Fruit fly (Drosophila melanogaster) whole organism, embryonic: Measurements from ENCODE around the gene mRpS18C.

Experiments used
- Atf6 ChIP-seq: fragments of 200-800 bp; sonication (Bioruptor generic); IDR thresholded peaks from 2 replicates; pipeline ENCODE4 v1.3.6; 2022; ENCODE audit warnings: missing biosample characterization, missing genetic modification characterization
- BEAF-32 ChIP-seq: fragments of 200-800 bp; sonication (Bioruptor generic); optimal IDR thresholded peaks from 3 replicates; lab custom pipeline; 2017; ENCODE audit warnings: missing biosample characterization, missing genetic modification characterization, mild to moderate bottlenecking, moderate library complexity, missing genetic modification reagents
- Blimp-1 ChIP-seq: fragments of 200-800 bp; sonication (Bioruptor generic); optimal IDR thresholded peaks from 3 replicates; lab custom pipeline; 2018; ENCODE audit warnings: missing biosample characterization, missing genetic modification characterization, mild to moderate bottlenecking, moderate library complexity, missing genetic modification reagents
- BtbVII ChIP-seq: fragments of 200-800 bp; sonication (Bioruptor generic); optimal IDR thresholded peaks from 3 replicates; lab custom pipeline; 2017; ENCODE audit warnings: missing biosample characterization, mild to moderate bottlenecking, missing genetic modification characterization
- CG10431 ChIP-seq: fragments of 200-800 bp; sonication (Bioruptor generic); optimal IDR thresholded peaks from 3 replicates; lab custom pipeline; 2018; ENCODE audit warnings: missing biosample characterization, mild to moderate bottlenecking, missing genetic modification characterization
- CG10979 ChIP-seq: fragments of 200-800 bp; sonication (Bioruptor generic); optimal IDR thresholded peaks from 2 replicates; lab custom pipeline; 2018; ENCODE audit warnings: missing biosample characterization, mild to moderate bottlenecking, missing genetic modification characterization, moderate library complexity
- CG11085 ChIP-seq: fragments of 200-800 bp; sonication (Bioruptor generic); IDR thresholded peaks from 2 replicates; pipeline ENCODE4 v1.3.6; 2022; ENCODE audit warnings: missing biosample characterization, missing genetic modification characterization
- CG12071 ChIP-seq: fragments of 200-800 bp; sonication (Bioruptor generic); optimal IDR thresholded peaks from 3 replicates; lab custom pipeline; 2018; ENCODE audit warnings: missing biosample characterization, mild to moderate bottlenecking, missing genetic modification characterization
- CG12659 ChIP-seq: fragments of 200-800 bp; sonication (Bioruptor generic); optimal IDR thresholded peaks from 3 replicates; lab custom pipeline; 2017; ENCODE audit warnings: mild to moderate bottlenecking, missing biosample characterization, missing genetic modification reagents, missing genetic modification characterization
- CG12744 ChIP-seq: fragments of 200-800 bp; sonication (Bioruptor generic); optimal IDR thresholded peaks from 2 replicates; lab custom pipeline; 2016; ENCODE audit warnings: missing biosample characterization, missing genetic modification characterization
- CG14710 ChIP-seq: fragments of 200-800 bp; sonication (Bioruptor generic); optimal IDR thresholded peaks from 3 replicates; lab custom pipeline; 2019; ENCODE audit warnings: missing biosample characterization, mild to moderate bottlenecking, missing genetic modification characterization, moderate library complexity
- CG17802 ChIP-seq: fragments of 200-800 bp; sonication (Bioruptor generic); optimal IDR thresholded peaks from 2 replicates; lab custom pipeline; 2018; ENCODE audit warnings: missing biosample characterization, mild to moderate bottlenecking, missing genetic modification characterization, moderate library complexity
- CG2116 ChIP-seq: fragments of 200-800 bp; sonication (Bioruptor generic); optimal IDR thresholded peaks from 3 replicates; lab custom pipeline; 2018; ENCODE audit warnings: missing biosample characterization, mild to moderate bottlenecking, missing genetic modification characterization
- CG2889 ChIP-seq: fragments of 200-800 bp; sonication (Bioruptor generic); IDR thresholded peaks from 3 replicates; pipeline ENCODE4 v1.3.6; 2022; ENCODE audit warnings: missing biosample characterization, missing genetic modification characterization
- CG30431 ChIP-seq: fragments of 200-800 bp; sonication (Bioruptor generic); optimal IDR thresholded peaks from 2 replicates; lab custom pipeline; 2017; ENCODE audit warnings: missing biosample characterization, missing genetic modification characterization
- CG3847 ChIP-seq: fragments of 200-800 bp; sonication (Bioruptor generic); IDR thresholded peaks from 2 replicates; pipeline ENCODE4 v1.3.6; 2022; ENCODE audit warnings: missing biosample characterization, missing genetic modification characterization
- CG6654 ChIP-seq: fragments of 200-800 bp; sonication (Bioruptor generic); optimal IDR thresholded peaks from 2 replicates; lab custom pipeline; 2017; ENCODE audit warnings: missing biosample characterization, mild to moderate bottlenecking, missing genetic modification characterization
- CG6689 ChIP-seq: fragments of 200-800 bp; sonication (Bioruptor generic); IDR thresholded peaks from 2 replicates; pipeline ENCODE4 v1.3.6; 2022; ENCODE audit warnings: missing biosample characterization, missing genetic modification characterization
- CG7271 ChIP-seq: fragments of 200-800 bp; sonication (Bioruptor generic); optimal IDR thresholded peaks from 2 replicates; lab custom pipeline; 2018; ENCODE audit warnings: missing biosample characterization, mild to moderate bottlenecking, missing genetic modification characterization, moderate library complexity
- CG7357 ChIP-seq: fragments of 200-800 bp; sonication (Bioruptor generic); IDR thresholded peaks from 3 replicates; pipeline ENCODE4 v1.3.6; 2022; ENCODE audit warnings: missing biosample characterization, missing genetic modification characterization
- CG8944 ChIP-seq: fragments of 200-800 bp; sonication (Bioruptor generic); optimal IDR thresholded peaks from 3 replicates; lab custom pipeline; 2016; ENCODE audit warnings: missing biosample characterization, missing genetic modification characterization
- Doc2 ChIP-seq: fragments of 200-800 bp; sonication (Bioruptor generic); IDR thresholded peaks from 2 replicates; pipeline ENCODE4 v1.3.6; 2022; ENCODE audit warnings: missing biosample characterization, missing genetic modification characterization
- Hey ChIP-seq: fragments of 200-800 bp; sonication (Bioruptor generic); optimal IDR thresholded peaks from 3 replicates; lab custom pipeline; 2018; ENCODE audit warnings: missing biosample characterization, mild to moderate bottlenecking, missing genetic modification characterization
- Opbp ChIP-seq: fragments of 200-800 bp; sonication (Bioruptor generic); IDR thresholded peaks from 3 replicates; pipeline ENCODE4 v1.3.6; 2022; ENCODE audit warnings: missing biosample characterization, missing genetic modification characterization; ENCODE audit not compliant: partially characterized antibody
- Rfx ChIP-seq: fragments of 200-800 bp; sonication (Bioruptor generic); IDR thresholded peaks from 2 replicates; pipeline ENCODE4 v1.3.6; 2022; ENCODE audit warnings: missing biosample characterization, missing genetic modification characterization
- ac ChIP-seq: fragments of 200-800 bp; sonication (Bioruptor generic); optimal IDR thresholded peaks from 3 replicates; lab custom pipeline; 2017; ENCODE audit warnings: missing biosample characterization, mild to moderate bottlenecking, missing genetic modification characterization
- ase ChIP-seq: fragments of 200-800 bp; sonication (Bioruptor generic); IDR thresholded peaks from 3 replicates; pipeline ENCODE4 v1.3.6; 2022; ENCODE audit warnings: missing biosample characterization, missing genetic modification characterization
- az2 ChIP-seq: fragments of 200-800 bp; sonication (Bioruptor generic); optimal IDR thresholded peaks from 3 replicates; lab custom pipeline; 2016; ENCODE audit warnings: missing biosample characterization, missing genetic modification characterization
- cg ChIP-seq: fragments of 200-800 bp; sonication (Bioruptor generic); optimal IDR thresholded peaks from 3 replicates; lab custom pipeline; 2019; ENCODE audit warnings: missing biosample characterization, mild to moderate bottlenecking, missing genetic modification characterization, moderate library complexity
- danr ChIP-seq: fragments of 200-800 bp; sonication (Bioruptor generic); IDR thresholded peaks from 2 replicates; pipeline ENCODE4 v1.3.6; 2022; ENCODE audit warnings: missing biosample characterization, missing genetic modification characterization
- dati ChIP-seq: fragments of 200-800 bp; sonication (Bioruptor generic); IDR thresholded peaks from 2 replicates; pipeline ENCODE4 v1.3.6; 2022; ENCODE audit warnings: missing biosample characterization, missing genetic modification characterization
- disco-r ChIP-seq: fragments of 200-800 bp; sonication (Bioruptor generic); optimal IDR thresholded peaks from 2 replicates; lab custom pipeline; 2016; ENCODE audit warnings: missing biosample characterization, missing genetic modification characterization
- dysf ChIP-seq: fragments of 200-800 bp; sonication (Bioruptor generic); IDR thresholded peaks from 3 replicates; pipeline ENCODE4 v1.3.6; 2022; ENCODE audit warnings: missing biosample characterization, missing genetic modification characterization
- emc ChIP-seq: fragments of 200-800 bp; sonication (Bioruptor generic); optimal IDR thresholded peaks from 2 replicates; lab custom pipeline; 2016; ENCODE audit warnings: missing biosample characterization, missing genetic modification characterization
- gsb ChIP-seq: fragments of 200-800 bp; sonication (Bioruptor generic); IDR thresholded peaks from 2 replicates; pipeline ENCODE4 v1.3.6; 2022; ENCODE audit warnings: missing biosample characterization, missing genetic modification characterization
- h ChIP-seq: fragments of >200 bp; optimal IDR thresholded peaks from 2 replicates; lab custom pipeline; 2017
- lola ChIP-seq, 3 experiments: fragments of >200 bp in 2 of 3; fragments of 200-800 bp in 1 of 3; sonication (Bioruptor generic) in 1 of 3; optimal IDR thresholded peaks; 2 replicates each; lab custom pipeline; 2017 to 2019; ENCODE audit warnings: missing biosample characterization in 3 of 3, missing genetic modification characterization in 3 of 3, mild to moderate bottlenecking in 1 of 3, moderate library complexity in 1 of 3
- odd ChIP-seq: fragments of 200-800 bp; sonication (Bioruptor generic); optimal IDR thresholded peaks from 2 replicates; lab custom pipeline; 2017; ENCODE audit warnings: missing biosample characterization, mild to moderate bottlenecking, missing genetic modification characterization
- org-1 ChIP-seq: fragments of 200-800 bp; sonication (Bioruptor generic); optimal IDR thresholded peaks from 2 replicates; lab custom pipeline; 2017; ENCODE audit warnings: missing biosample characterization, missing genetic modification characterization
- pfk ChIP-seq: fragments of 200-800 bp; sonication (Bioruptor generic); optimal IDR thresholded peaks from 2 replicates; lab custom pipeline; 2018; ENCODE audit warnings: missing biosample characterization, mild to moderate bottlenecking, missing genetic modification characterization, moderate library complexity
- pita ChIP-seq: fragments of 200-800 bp; sonication (Bioruptor generic); optimal IDR thresholded peaks from 2 replicates; lab custom pipeline; 2017; ENCODE audit warnings: missing biosample characterization, mild to moderate bottlenecking, missing genetic modification characterization
- pnt ChIP-seq: fragments of 200-800 bp; sonication (Bioruptor generic); optimal IDR thresholded peaks from 3 replicates; lab custom pipeline; 2016; ENCODE audit warnings: missing biosample characterization, missing genetic modification characterization
- prd ChIP-seq, 3 experiments: fragments of >200 bp in 2 of 3; fragments of 200-800 bp in 1 of 3; sonication (Bioruptor generic) in 1 of 3; optimal IDR thresholded peaks in 2 of 3; IDR thresholded peaks in 1 of 3; 2 replicates in 2 of 3; 3 replicates in 1 of 3; pipeline versions ENCODE4 v1.3.6 to Lab custom; 2017 to 2022; ENCODE audit warnings: missing biosample characterization in 1 of 3, missing genetic modification characterization in 1 of 3
- repo ChIP-seq: fragments of 200-800 bp; sonication (Bioruptor generic); optimal IDR thresholded peaks from 2 replicates; lab custom pipeline; 2016; ENCODE audit warnings: missing biosample characterization, missing genetic modification characterization
- salm ChIP-seq: fragments of 200-800 bp; sonication (Bioruptor generic); optimal IDR thresholded peaks from 2 replicates; lab custom pipeline; 2018; ENCODE audit warnings: missing biosample characterization, mild to moderate bottlenecking, missing genetic modification characterization
- schlank ChIP-seq: fragments of 200-800 bp; sonication (Bioruptor generic); optimal IDR thresholded peaks from 2 replicates; lab custom pipeline; 2018; ENCODE audit warnings: missing biosample characterization, mild to moderate bottlenecking, missing genetic modification characterization
- sim ChIP-seq: fragments of 200-800 bp; sonication (Bioruptor generic); IDR thresholded peaks from 2 replicates; pipeline ENCODE4 v1.3.6; 2022; ENCODE audit warnings: missing biosample characterization, missing genetic modification characterization
- slou ChIP-seq: fragments of 200-800 bp; sonication (Bioruptor generic); optimal IDR thresholded peaks from 3 replicates; lab custom pipeline; 2016; ENCODE audit warnings: missing biosample characterization, missing genetic modification characterization
- so ChIP-seq: fragments of 200-800 bp; sonication (Bioruptor generic); IDR thresholded peaks from 3 replicates; pipeline ENCODE4 v1.3.6; 2022; ENCODE audit warnings: missing biosample characterization, missing genetic modification characterization
- wdn ChIP-seq: fragments of 200-800 bp; sonication (Bioruptor generic); IDR thresholded peaks from 2 replicates; pipeline ENCODE4 v1.3.6; 2022; ENCODE audit warnings: missing biosample characterization, missing genetic modification characterization
- yki ChIP-seq: fragments of >200 bp; optimal IDR thresholded peaks from 3 replicates; lab custom pipeline; 2018

Gene mRpS18C

dm6 chr3R:30450224-30450623, 26.4 kb downstream of the mRpS18C start (continued):
- TF ChIP-seq CG12744 (GFP tag; lab: Kevin White, UChicago), result peak; percentile 83
- TF ChIP-seq CG12659 (GFP tag; lab: Kevin White, UChicago), result peak; percentile 67
- peak; percentile 47; the same call in 1 of the 3 replicates for TF ChIP-seq CG7357 (GFP tag; lab: Robert Waterston, UW)
- TF ChIP-seq Blimp-1 (GFP tag; lab: Kevin White, UChicago), result peak; percentile 72
- peak; percentile 56 for TF ChIP-seq pfk
- TF ChIP-seq lola (GFP tag; optimal IDR thresholded peaks at IDR 0.05; lab: Kevin White, UChicago), result no peak
- peak; percentile 70 for TF ChIP-seq gsb (GFP tag; lab: Robert Waterston, UW)
- TF ChIP-seq BEAF-32, result no peak
- TF ChIP-seq prd (optimal IDR thresholded peaks at IDR 0.05; lab: Kevin White, UChicago), result no peak
- peak; percentile 31; the same call in 1 of the 3 replicates for TF ChIP-seq prd (GFP tag; IDR thresholded peaks at IDR 0.05; lab: Robert Waterston, UW)
- no peak for TF ChIP-seq cg (GFP tag; lab: Kevin White, UChicago)
- peak; percentile 30; the same call in 1 of the 2 replicates for TF ChIP-seq Atf6 (GFP tag; lab: Robert Waterston, UW)
- peak; percentile 73; the same call in 1 of the 2 replicates for TF ChIP-seq wdn
- TF ChIP-seq CG12071, result peak; percentile 88
- peak; percentile 70 for TF ChIP-seq CG10431 (GFP tag; lab: Kevin White, UChicago)
- TF ChIP-seq h (lab: Kevin White, UChicago), result no peak
- TF ChIP-seq so (GFP tag; lab: Robert Waterston, UW), result peak; percentile 56; the same call in 2 of the 3 replicates
- TF ChIP-seq dati (GFP tag; lab: Robert Waterston, UW), result 0 out of 2 replicates have a peak, but pooled peaks have one; percentile 7
- no peak; the same call in none of the 2 replicates for TF ChIP-seq CG6689 (GFP tag; lab: Robert Waterston, UW)
- TF ChIP-seq CG3847, result peak; percentile 21; the same call in 1 of the 2 replicates
- peak; percentile 80; the same call in 1 of the 2 replicates for TF ChIP-seq Rfx
- TF ChIP-seq CG8944 (GFP tag; lab: Kevin White, UChicago), result peak; percentile 74
- peak; percentile 57 for TF ChIP-seq yki (lab: Kevin White, UChicago)
- TF ChIP-seq CG2116 (GFP tag; lab: Kevin White, UChicago), result peak; percentile 55
- TF ChIP-seq CG2889 (GFP tag; lab: Robert Waterston, UW), result no peak
- TF ChIP-seq CG11085 (GFP tag; lab: Robert Waterston, UW), result peak; percentile 85; the same call in 1 of the 2 replicates
- no peak for TF ChIP-seq CG17802
- peak; percentile 57 for TF ChIP-seq ac (GFP tag; lab: Kevin White, UChicago)
- no peak for TF ChIP-seq CG10979 (tag; lab: Kevin White, UChicago)
- TF ChIP-seq emc (GFP tag; lab: Kevin White, UChicago), result peak; percentile 34
- TF ChIP-seq CG6654, result peak; percentile 22
- no peak for TF ChIP-seq slou (GFP tag; lab: Kevin White, UChicago)
- no peak for TF ChIP-seq pita (GFP tag; lab: Kevin White, UChicago)
- peak; percentile 65 for TF ChIP-seq org-1 (GFP tag; lab: Kevin White, UChicago)
- TF ChIP-seq CG14710 (tag; lab: Kevin White, UChicago), result no peak
- no peak for TF ChIP-seq CG7271 (tag; lab: Kevin White, UChicago)
- TF ChIP-seq schlank (tag; lab: Kevin White, UChicago), result peak; percentile 62
- peak; percentile 68 for TF ChIP-seq Hey (tag; lab: Kevin White, UChicago)
- peak; percentile 82 for TF ChIP-seq disco-r (GFP tag; lab: Kevin White, UChicago)
- peak; percentile 90 for TF ChIP-seq BtbVII (GFP tag; lab: Kevin White, UChicago)
- TF ChIP-seq sim (GFP tag; lab: Robert Waterston, UW), result peak; percentile 88
- TF ChIP-seq salm (tag; lab: Kevin White, UChicago), result peak; percentile 17
- TF ChIP-seq repo (GFP tag; lab: Kevin White, UChicago), result peak; percentile 85
- TF ChIP-seq ase (GFP tag; lab: Robert Waterston, UW), result no peak; the same call in 2 of the 3 replicates
- TF ChIP-seq dysf, result peak; percentile 45; the same call in 1 of the 3 replicates
- peak; percentile 73 for TF ChIP-seq odd (GFP tag; lab: Kevin White, UChicago)
- peak; percentile 45 for TF ChIP-seq az2 (GFP tag; lab: Kevin White, UChicago)
- TF ChIP-seq danr (GFP tag; lab: Robert Waterston, UW), result 0 out of 2 replicates have a peak, but pooled peaks have one; percentile 22
- no peak for TF ChIP-seq Doc2 (GFP tag; lab: Robert Waterston, UW)
- TF ChIP-seq CG30431 (GFP tag; lab: Kevin White, UChicago), result peak; percentile 21
- peak; percentile 69 for TF ChIP-seq pnt (GFP tag; lab: Kevin White, UChicago)
- no peak for TF ChIP-seq Opbp (GFP tag; lab: Robert Waterston, UW)
